Fruit fly (Drosophila melanogaster): ENCODE measurements around the gene Mpp6.

The Mpp6 gene

dm6 chr2L:21166422-21166821 is 10.3 kb downstream of the Mpp6 start (continued):
- peak; percentile 18 for TF ChIP-seq gfzf (GFP tag; optimal IDR thresholded peaks at IDR 0.05)
- no peak for TF ChIP-seq ranshi (GFP tag; IDR thresholded peaks at IDR 0.05)
- no peak for TF ChIP-seq CG1792 (GFP tag; optimal IDR thresholded peaks at IDR 0.05)
- peak; percentile 79 for TF ChIP-seq Sry-β (GFP tag; optimal IDR thresholded peaks at IDR 0.05)
- TF ChIP-seq CG1603 (tag; optimal IDR thresholded peaks at IDR 0.05) = peak; percentile 36
- TF ChIP-seq PHDP (tag; optimal IDR thresholded peaks at IDR 0.05) = no peak
- no peak for TF ChIP-seq slp2 (GFP tag; optimal IDR thresholded peaks at IDR 0.05)
- TF ChIP-seq tx (GFP tag; optimal IDR thresholded peaks at IDR 0.05) = no peak
- no peak for TF ChIP-seq pan (optimal IDR thresholded peaks at IDR 0.05)
- no peak for TF ChIP-seq pan (GFP tag; optimal IDR thresholded peaks at IDR 0.05 in 1 of 2, IDR thresholded peaks at IDR 0.05 in 1 of 2)
- TF ChIP-seq CG15514 (GFP tag; optimal IDR thresholded peaks at IDR 0.05) = peak; percentile 55
- no peak for TF ChIP-seq org-1 (GFP tag; optimal IDR thresholded peaks at IDR 0.05)
- TF ChIP-seq CTCF (GFP tag; optimal IDR thresholded peaks at IDR 0.05) = no peak
- TF ChIP-seq CG2202 (tag; optimal IDR thresholded peaks at IDR 0.05) = no peak
- no peak for TF ChIP-seq Kr (GFP tag; optimal IDR thresholded peaks at IDR 0.05)
- no peak for TF ChIP-seq CG9876 (GFP tag; optimal IDR thresholded peaks at IDR 0.05)
- peak; percentile 82 for TF ChIP-seq MESR4 (GFP tag; optimal IDR thresholded peaks at IDR 0.05)
- no peak for TF ChIP-seq onecut (GFP tag; IDR thresholded peaks at IDR 0.05)
- peak; percentile 63 for TF ChIP-seq pzg (GFP tag; optimal IDR thresholded peaks at IDR 0.05)
- TF ChIP-seq BEAF-32 (GFP tag; optimal IDR thresholded peaks at IDR 0.05) = peak; percentile 18
- no peak for TF ChIP-seq CG9609 (GFP tag; optimal IDR thresholded peaks at IDR 0.05)
- no peak for TF ChIP-seq tup (GFP tag; optimal IDR thresholded peaks at IDR 0.05)
- peak; percentile 3 for TF ChIP-seq Elba2 (GFP tag; optimal IDR thresholded peaks at IDR 0.05)
- TF ChIP-seq HmgZ (tag; optimal IDR thresholded peaks at IDR 0.05) = peak; percentile 44
- TF ChIP-seq CG7987 (GFP tag; optimal IDR thresholded peaks at IDR 0.05) = no peak
- TF ChIP-seq CG4730 (GFP tag; IDR thresholded peaks at IDR 0.05) = no peak
- TF ChIP-seq HLH3B (GFP tag; IDR thresholded peaks at IDR 0.05) = no peak
- no peak for TF ChIP-seq CG11504 (tag; optimal IDR thresholded peaks at IDR 0.05)
- no peak for TF ChIP-seq nmo (GFP tag; optimal IDR thresholded peaks at IDR 0.05)
- TF ChIP-seq Rfx (GFP tag; IDR thresholded peaks at IDR 0.05) = peak; percentile 22; the same call in 1 of the 2 replicates
- peak; percentile 86 for TF ChIP-seq Dp (GFP tag; optimal IDR thresholded peaks at IDR 0.05)
- TF ChIP-seq trem (tag; optimal IDR thresholded peaks at IDR 0.05) = peak; percentile 16
- no peak for TF ChIP-seq jing (GFP tag; optimal IDR thresholded peaks at IDR 0.05)
- no peak for TF ChIP-seq ftz-f1 (GFP tag; optimal IDR thresholded peaks at IDR 0.05)
- no peak for TF ChIP-seq CG4404 (GFP tag; IDR thresholded peaks at IDR 0.05)
- TF ChIP-seq CG16779 (GFP tag; IDR thresholded peaks at IDR 0.05) = no peak
- no peak for TF ChIP-seq z (GFP tag; IDR thresholded peaks at IDR 0.05)
- TF ChIP-seq Xrp1 (GFP tag; IDR thresholded peaks at IDR 0.05) = peak; percentile 29; the same call in 1 of the 2 replicates
- TF ChIP-seq Ets65A (GFP tag) = peak; percentile 46
- TF ChIP-seq CG30020 (tag; optimal IDR thresholded peaks at IDR 0.05) = no peak
- TF ChIP-seq HmgD (GFP tag; optimal IDR thresholded peaks at IDR 0.05) = no peak
- no peak for TF ChIP-seq CG6654 (GFP tag; optimal IDR thresholded peaks at IDR 0.05)
- TF ChIP-seq CG3847 (GFP tag; IDR thresholded peaks at IDR 0.05) = peak; percentile 24; the same call in 1 of the 2 replicates
- TF ChIP-seq CG10267 (tag; optimal IDR thresholded peaks at IDR 0.05) = peak; percentile 89
- no peak for TF ChIP-seq H15 (GFP tag; IDR thresholded peaks at IDR 0.05)
- TF ChIP-seq CG16815 (GFP tag; optimal IDR thresholded peaks at IDR 0.05) = no peak
- TF ChIP-seq CG3726 (GFP tag; IDR thresholded peaks at IDR 0.05) = no peak
- TF ChIP-seq sug (tag; optimal IDR thresholded peaks at IDR 0.05) = peak; percentile 42
- no peak for TF ChIP-seq pnt (GFP tag; optimal IDR thresholded peaks at IDR 0.05)
- peak; percentile 85 for TF ChIP-seq YL-1 (GFP tag; optimal IDR thresholded peaks at IDR 0.05)
